Worm (Caenorhabditis elegans) whole organism, L2 larva: ENCODE measurements around the gene hrpa-2.

Experiments
- blmp-1 ChIP-seq: sonication (generic microtip); optimal IDR thresholded peaks from 2 replicates; lab custom pipeline; 2017; ENCODE audit warnings: missing genetic modification characterization, mild to moderate bottlenecking, missing compliant biosample characterization, antibody characterized with exemption, moderate library complexity; ENCODE audit not compliant: insufficient read depth
- ceh-16 ChIP-seq: fragments of 150-350 bp; optimal IDR thresholded peaks from 2 replicates; lab custom pipeline; 2014; ENCODE audit warnings: missing biosample characterization, missing genetic modification characterization
- ceh-82 ChIP-seq: fragments of 150-350 bp; optimal IDR thresholded peaks from 2 replicates; lab custom pipeline; 2014; ENCODE audit warnings: missing biosample characterization, missing genetic modification characterization
- elt-3 ChIP-seq: sonication (generic microtip); optimal IDR thresholded peaks from 2 replicates; lab custom pipeline; 2017; ENCODE audit warnings: missing biosample characterization, missing genetic modification characterization
- lin-39 ChIP-seq: fragments of 150-350 bp; optimal IDR thresholded peaks from 2 replicates; lab custom pipeline; 2014; ENCODE audit warnings: missing biosample characterization, missing genetic modification reagents, missing genetic modification characterization
- mbf-1 ChIP-seq: sonication (generic microtip); optimal IDR thresholded peaks from 2 replicates; lab custom pipeline; 2017; ENCODE audit warnings: missing biosample characterization, missing genetic modification characterization
- mdl-1 ChIP-seq, 2 experiments: fragments of 150-350 bp in 1 of 2; sonication (generic microtip) in 1 of 2; optimal IDR thresholded peaks; 2 replicates each; lab custom pipeline; 2017; ENCODE audit warnings: missing biosample characterization in 2 of 2, missing genetic modification characterization in 2 of 2
- nhr-12 ChIP-seq: fragments of 150-350 bp; optimal IDR thresholded peaks from 2 replicates; lab custom pipeline; 2014; ENCODE audit warnings: missing biosample characterization, missing genetic modification characterization
- peb-1 ChIP-seq: fragments of 150-350 bp; optimal IDR thresholded peaks from 2 replicates; lab custom pipeline; 2014; ENCODE audit warnings: missing biosample characterization, missing genetic modification characterization
- snpc-4 ChIP-seq: fragments of 150-350 bp; optimal IDR thresholded peaks from 2 replicates; lab custom pipeline; 2014; ENCODE audit warnings: missing biosample characterization, missing genetic modification characterization
- unc-39 ChIP-seq: fragments of 150-350 bp; optimal IDR thresholded peaks from 2 replicates; lab custom pipeline; 2014; ENCODE audit warnings: missing biosample characterization, missing genetic modification characterization
- unc-55 ChIP-seq: fragments of 150-350 bp; sonication (generic microtip); optimal IDR thresholded peaks from 3 replicates; lab custom pipeline; 2014; ENCODE audit warnings: missing biosample characterization, missing genetic modification reagents, missing genetic modification characterization
- ztf-11 ChIP-seq: sonication (generic microtip); optimal IDR thresholded peaks from 2 replicates; lab custom pipeline; 2017; ENCODE audit warnings: missing biosample characterization, missing genetic modification characterization
- ztf-4 ChIP-seq: fragments of 150-350 bp; optimal IDR thresholded peaks from 2 replicates; lab custom pipeline; 2014; ENCODE audit warnings: missing biosample characterization, missing genetic modification characterization

DNA sequence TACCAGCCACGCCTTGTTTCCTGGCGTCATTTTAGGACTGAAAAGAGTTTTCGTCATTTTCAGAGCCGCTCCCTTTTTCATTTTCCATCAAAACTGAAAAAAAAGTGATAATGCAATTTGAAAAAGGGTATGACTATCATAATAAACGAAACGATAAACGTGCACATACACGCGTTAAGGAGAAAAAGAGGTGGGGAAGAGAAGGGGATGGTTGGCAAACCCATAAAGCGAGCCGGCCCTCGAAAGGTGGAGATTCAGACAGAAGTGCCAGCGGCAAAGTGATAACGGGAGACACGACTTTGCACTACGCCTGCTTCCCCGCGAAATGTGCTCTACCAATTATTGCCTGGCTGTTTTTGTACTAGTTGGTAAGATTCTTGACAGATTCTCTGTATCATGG lies 36.6 kb downstream of the hrpa-2 start, which contains the start of gene nspg-14:
- no peak for TF ChIP-seq mdl-1 (tag; optimal IDR thresholded peaks at IDR 0.05; lab: Kevin White, UChicago)
- TF ChIP-seq unc-55 (GFP tag; lab: Kevin White, UChicago): no peak
- TF ChIP-seq elt-3 (tag; lab: Kevin White, UChicago): no peak
- TF ChIP-seq snpc-4 (tag; lab: Kevin White, UChicago): no peak
- TF ChIP-seq lin-39 (tag; lab: Kevin White, UChicago): no peak
- TF ChIP-seq peb-1 (tag; lab: Kevin White, UChicago): no peak
- no peak for TF ChIP-seq ceh-16 (tag; lab: Kevin White, UChicago)
- TF ChIP-seq blmp-1: no peak
- TF ChIP-seq unc-39 (tag; lab: Kevin White, UChicago): no peak
- no peak for TF ChIP-seq ztf-4 (tag; lab: Kevin White, UChicago)
- TF ChIP-seq ceh-82: no peak
- TF ChIP-seq ztf-11: no peak
- no peak for TF ChIP-seq nhr-12 (tag; lab: Kevin White, UChicago)
- no peak for TF ChIP-seq mbf-1
